Worm (Caenorhabditis elegans) whole organism, mixed stage, embryonic: ENCODE data around the gene F56F11.2.

Experiments used
- blmp-1 ChIP-seq: fragments of 150-350 bp; optimal IDR thresholded peaks from 2 replicates; lab custom pipeline; 2014; ENCODE audit warnings: missing biosample characterization, missing genetic modification characterization
- elt-3 ChIP-seq: fragments of 150-350 bp; optimal IDR thresholded peaks from 2 replicates; lab custom pipeline; 2014; ENCODE audit warnings: missing biosample characterization, missing genetic modification characterization
- hlh-1 ChIP-seq: fragments of 150-350 bp; optimal IDR thresholded peaks from 2 replicates; lab custom pipeline; 2014; ENCODE audit warnings: missing biosample characterization, missing genetic modification reagents, missing genetic modification characterization
- mep-1 ChIP-seq: fragments of 150-350 bp; optimal IDR thresholded peaks from 2 replicates; lab custom pipeline; 2017; ENCODE audit warnings: missing biosample characterization, missing genetic modification reagents, missing genetic modification characterization, inconsistent platforms
- nhr-12 ChIP-seq: fragments of 150-350 bp; optimal IDR thresholded peaks from 2 replicates; lab custom pipeline; 2014; ENCODE audit warnings: missing biosample characterization, missing genetic modification characterization
- nhr-76 ChIP-seq: sonication (generic microtip); optimal IDR thresholded peaks from 2 replicates; lab custom pipeline; 2017; ENCODE audit warnings: missing biosample characterization, missing genetic modification characterization
- pha-4 ChIP-seq: fragments of 150-350 bp; optimal IDR thresholded peaks from 2 replicates; lab custom pipeline; 2018; ENCODE audit warnings: missing biosample characterization, missing genetic modification reagents, missing genetic modification characterization
- snpc-4 ChIP-seq: fragments of 150-350 bp; optimal IDR thresholded peaks from 2 replicates; lab custom pipeline; 2014; ENCODE audit warnings: missing biosample characterization, missing genetic modification characterization
- unc-39 ChIP-seq: fragments of 150-350 bp; optimal IDR thresholded peaks from 2 replicates; lab custom pipeline; 2014; ENCODE audit warnings: missing biosample characterization, missing genetic modification characterization
- unc-62 ChIP-seq: fragments of 150-350 bp; optimal IDR thresholded peaks from 2 replicates; lab custom pipeline; 2014; ENCODE audit warnings: missing biosample characterization, missing genetic modification reagents, missing genetic modification characterization

- no peak for TF ChIP-seq blmp-1 (tag; lab: Kevin White, UChicago)
- TF ChIP-seq snpc-4 (tag; lab: Kevin White, UChicago) = no peak
- TF ChIP-seq unc-39 (tag; lab: Kevin White, UChicago) = no peak
- no peak for TF ChIP-seq mep-1 (tag; lab: Kevin White, UChicago)
- TF ChIP-seq nhr-76 (tag; lab: Kevin White, UChicago) = no peak
- TF ChIP-seq hlh-1 (tag; lab: Kevin White, UChicago) = no peak
- TF ChIP-seq nhr-12 (tag; lab: Kevin White, UChicago) = no peak
- no peak for TF ChIP-seq unc-62
- no peak for TF ChIP-seq elt-3 (tag; lab: Kevin White, UChicago)
- no peak for TF ChIP-seq pha-4 (tag; lab: Kevin White, UChicago)
Observed at ce11 chrIII:2855929-2856328, 26.2 kb upstream of the F56F11.2 start, which contains the start of gene F56F11.4.
